Worm (Caenorhabditis elegans) whole organism, L3 larva: ENCODE results near the gene ZC155.4.

Source experiments
- ama-1 ChIP-seq: fragments of 150-350 bp; optimal IDR thresholded peaks from 2 replicates; lab custom pipeline; 2018
- fos-1 ChIP-seq: fragments of 150-350 bp; optimal IDR thresholded peaks from 2 replicates; lab custom pipeline; 2014; ENCODE audit warnings: missing biosample characterization, missing genetic modification characterization
- nhr-237 ChIP-seq: fragments of 150-350 bp; optimal IDR thresholded peaks from 2 replicates; lab custom pipeline; 2014; ENCODE audit warnings: missing biosample characterization, missing genetic modification characterization
- nhr-76 ChIP-seq: fragments of 150-350 bp; sonication (generic microtip); optimal IDR thresholded peaks from 5 replicates; lab custom pipeline; 2014; ENCODE audit warnings: missing biosample characterization, missing genetic modification characterization

DNA sequence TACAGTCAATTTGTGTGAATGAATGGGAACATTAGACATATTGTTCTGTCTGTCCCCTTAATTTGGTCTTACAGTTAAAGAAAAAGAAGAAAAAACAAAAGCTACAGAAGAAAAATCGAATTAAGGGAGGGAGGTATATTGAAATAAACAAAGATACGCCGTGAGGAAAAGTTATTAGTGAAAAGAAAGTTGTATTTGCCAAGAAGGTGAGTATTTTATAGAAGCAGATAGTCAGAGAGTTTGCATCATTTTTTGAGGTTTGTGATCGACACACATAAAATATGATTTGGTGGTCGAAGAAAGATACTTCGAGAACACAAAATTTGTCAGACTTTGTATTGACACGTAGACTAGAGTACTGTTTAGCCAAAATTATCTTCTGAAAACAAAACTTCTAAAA is 14.9 kb downstream of the ZC155.4 start:
- TF ChIP-seq fos-1 (tag; lab: Kevin White, UChicago): no peak
- TF ChIP-seq ama-1 (lab: Kevin White, UChicago): no peak
- no peak for TF ChIP-seq nhr-237 (tag; lab: Kevin White, UChicago)
- no peak for TF ChIP-seq nhr-76 (tag; lab: Kevin White, UChicago)
